Worm (Caenorhabditis elegans): ENCODE measurements around the gene K10G4.3.

ce11 chrV:17241278-17241661 is 23.5 kb downstream of the K10G4.3 start:
- no peak for TF ChIP-seq T22C8.4 (GFP tag; IDR thresholded peaks at IDR 0.05)
- TF ChIP-seq ztf-29 (GFP tag; IDR thresholded peaks at IDR 0.05) = no peak
- TF ChIP-seq med-1 (GFP tag; optimal IDR thresholded peaks at IDR 0.05; ENCODE audit: insufficient read depth) = no peak
- TF ChIP-seq flt-1 (GFP tag; IDR thresholded peaks at IDR 0.05) = no peak

Measured in whole organism, midembryonic.